Fruit fly (Drosophila melanogaster): ENCODE measurements around the gene CG34273.

The CG34273 gene

DNA sequence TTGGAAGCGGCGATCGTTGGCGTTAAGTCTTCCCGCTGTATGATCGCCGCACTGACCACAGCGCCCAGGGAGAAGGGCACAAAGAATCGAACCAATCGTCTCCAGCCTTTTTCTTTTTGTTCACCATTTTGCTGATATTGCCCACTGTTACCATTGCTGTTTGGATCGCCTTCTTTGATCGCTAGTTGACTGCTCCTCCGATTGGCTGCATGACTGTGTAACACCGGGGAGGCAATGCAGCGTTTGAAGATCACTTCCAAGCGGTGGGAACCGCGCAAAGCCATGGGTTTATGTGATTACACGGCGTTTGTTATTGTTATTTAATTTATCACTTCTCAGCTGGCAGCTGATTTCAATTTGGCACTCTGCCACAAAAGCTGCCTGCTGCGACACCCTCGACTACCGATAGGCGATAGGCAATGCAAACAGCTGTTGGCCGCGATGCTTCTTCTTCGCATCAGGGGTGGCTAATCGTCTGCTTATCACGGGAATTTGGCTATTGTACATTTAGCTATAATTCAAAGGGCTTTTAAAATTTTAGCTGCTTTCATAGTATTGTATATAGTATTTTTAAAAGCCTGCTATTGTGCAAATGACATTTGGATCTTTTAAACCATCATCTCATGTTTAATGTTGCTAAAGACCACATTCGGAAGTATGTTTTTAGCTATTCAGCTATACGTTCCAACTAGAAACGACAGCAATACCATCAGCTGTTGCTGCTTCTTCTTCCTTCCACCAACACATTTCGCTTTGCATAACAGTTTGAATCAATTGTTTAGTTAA, 5.5 kb upstream of the CG34273 start, which contains the start of the genes HtrA2 and mRpL11 (continued):
- TF ChIP-seq slou (GFP tag; optimal IDR thresholded peaks at IDR 0.05) (peak; percentile 57), Sry-δ (GFP tag; optimal IDR thresholded peaks at IDR 0.05) (peak; percentile 64), Lim3 (GFP tag; IDR thresholded peaks at IDR 0.05) (no peak), CG17829 (tag; optimal IDR thresholded peaks at IDR 0.05) (peak; percentile 77), fu2 (GFP tag; optimal IDR thresholded peaks at IDR 0.05) (peak; percentile 50), CG32532 (GFP tag; IDR thresholded peaks at IDR 0.05) (peak; percentile 63), CG11560 (tag; IDR thresholded peaks at IDR 0.05) (no peak), unpg (GFP tag; optimal IDR thresholded peaks at IDR 0.05) (peak; percentile 59), Rx (GFP tag; IDR thresholded peaks at IDR 0.05) (no peak), bab2 (GFP tag; optimal IDR thresholded peaks at IDR 0.05) (peak; percentile 66), CG11504 (tag; optimal IDR thresholded peaks at IDR 0.05) (peak; percentile 71), gfzf (GFP tag; optimal IDR thresholded peaks at IDR 0.05) (peak; percentile 6), Opbp (GFP tag; IDR thresholded peaks at IDR 0.05; ENCODE audit: partially characterized antibody) (peak; percentile 64; the same call in 1 of the 3 replicates), CG43689 (GFP tag; IDR thresholded peaks at IDR 0.05) (no peak), CG14014 (GFP tag; IDR thresholded peaks at IDR 0.05) (no peak; the same call in 1 of the 2 replicates), CG4730 (GFP tag; IDR thresholded peaks at IDR 0.05) (no peak), ato (GFP tag; IDR thresholded peaks at IDR 0.05; ENCODE audit: partially characterized antibody) (0 out of 2 replicates have a peak, but pooled peaks have one; percentile 12), row (GFP tag; IDR thresholded peaks at IDR 0.05) (peak; percentile 94), ac (GFP tag; optimal IDR thresholded peaks at IDR 0.05) (no peak), CG17359 (tag; optimal IDR thresholded peaks at IDR 0.05) (peak; percentile 42), vfl (GFP tag; optimal IDR thresholded peaks at IDR 0.05) (peak; percentile 60), CG18011 (GFP tag; optimal IDR thresholded peaks at IDR 0.05) (peak; percentile 99), CG13296 (GFP tag; optimal IDR thresholded peaks at IDR 0.05) (peak; percentile 45), CG31224 (GFP tag; IDR thresholded peaks at IDR 0.05) (0 out of 2 replicates have a peak, but pooled peaks have one; percentile 22), CG15601 (tag; optimal IDR thresholded peaks at IDR 0.05) (peak; percentile 93), croc (GFP tag; conservative IDR thresholded peaks at IDR 0.05) (peak; percentile 45), CG13775 (GFP tag; optimal IDR thresholded peaks at IDR 0.05) (peak; percentile 62), nom (GFP tag; optimal IDR thresholded peaks at IDR 0.05) (no peak), CG34376 (GFP tag; optimal IDR thresholded peaks at IDR 0.05) (peak; percentile 58), nerfin-1 (tag; optimal IDR thresholded peaks at IDR 0.05) (no peak), gem (tag; optimal IDR thresholded peaks at IDR 0.05) (peak; percentile 74), CG14860 (GFP tag; IDR thresholded peaks at IDR 0.05; ENCODE audit: partially characterized antibody) (0 out of 3 replicates have a peak, but pooled peaks have one; percentile 27), CG11696 (GFP tag; IDR thresholded peaks at IDR 0.05) (no peak), CG10979 (tag; optimal IDR thresholded peaks at IDR 0.05) (peak; percentile 50), Meics (GFP tag; optimal IDR thresholded peaks at IDR 0.05) (peak; percentile 34), CG3065 (GFP tag; optimal IDR thresholded peaks at IDR 0.05) (peak; percentile 38), Atf3 (GFP tag; optimal IDR thresholded peaks at IDR 0.05) (no peak), Dp (GFP tag; optimal IDR thresholded peaks at IDR 0.05) (peak; percentile 57), CG3407 (GFP tag; optimal IDR thresholded peaks at IDR 0.05) (peak; percentile 25), CG16815 (GFP tag; optimal IDR thresholded peaks at IDR 0.05) (peak; percentile 37), Hsf (GFP tag; optimal IDR thresholded peaks at IDR 0.05) (peak; percentile 73), CG15514 (GFP tag; optimal IDR thresholded peaks at IDR 0.05) (peak; percentile 67), gce (GFP tag; IDR thresholded peaks at IDR 0.05) (no peak), CG15696 (tag; optimal IDR thresholded peaks at IDR 0.05) (peak; percentile 52), CrebB (tag; optimal IDR thresholded peaks at IDR 0.05) (no peak), Atf6 (GFP tag; IDR thresholded peaks at IDR 0.05) (no peak), CG12155 (GFP tag; optimal IDR thresholded peaks at IDR 0.05) (peak; percentile 57), Sin3A (optimal IDR thresholded peaks at IDR 0.05) (peak; percentile 90), CG11723 (GFP tag; optimal IDR thresholded peaks at IDR 0.05) (no peak)
